Fruit fly (Drosophila melanogaster): ENCODE measurements around the gene Caf1-180.

The Caf1-180 gene

dm6 chrX:8579875-8580274 lies 26.2 kb downstream of the Caf1-180 start:
- TF ChIP-seq Taf1 (GFP tag; IDR thresholded peaks at IDR 0.05) (no peak), Dref (GFP tag; IDR thresholded peaks at IDR 0.05) (no peak), CG12769 (tag; optimal IDR thresholded peaks at IDR 0.05) (no peak), Poxn (GFP tag; IDR thresholded peaks at IDR 0.05) (no peak), Side (GFP tag; optimal IDR thresholded peaks at IDR 0.05) (no peak), CG8944 (GFP tag; optimal IDR thresholded peaks at IDR 0.05) (no peak), CG15514 (GFP tag; optimal IDR thresholded peaks at IDR 0.05) (no peak), sd (tag; optimal IDR thresholded peaks at IDR 0.05) (peak; percentile 22), chinmo (GFP tag; IDR thresholded peaks at IDR 0.05; ENCODE audit: partially characterized antibody) (0 out of 4 replicates have a peak, but pooled peaks have one; percentile 54), fu2 (GFP tag; optimal IDR thresholded peaks at IDR 0.05) (no peak), Hmr (GFP tag; optimal IDR thresholded peaks at IDR 0.05) (no peak)

- peak; percentile 93 for TF ChIP-seq D19A (tag; optimal IDR thresholded peaks at IDR 0.05)
- peak; percentile 19 for TF ChIP-seq CG7839 (tag; optimal IDR thresholded peaks at IDR 0.05)
- TF ChIP-seq gem (tag; optimal IDR thresholded peaks at IDR 0.05), result peak; percentile 21
- TF ChIP-seq Hr39 (optimal IDR thresholded peaks at IDR 0.05), result no peak
- TF ChIP-seq phol (tag; optimal IDR thresholded peaks at IDR 0.05), result peak; percentile 22
- TF ChIP-seq row (GFP tag; IDR thresholded peaks at IDR 0.05), result 0 out of 3 replicates have a peak, but pooled peaks have one; percentile 13
- TF ChIP-seq CG2712 (tag; optimal IDR thresholded peaks at IDR 0.05), result peak; percentile 16
- peak; percentile 22 for TF ChIP-seq CG11504 (tag; optimal IDR thresholded peaks at IDR 0.05)
- TF ChIP-seq grau (tag; optimal IDR thresholded peaks at IDR 0.05), result peak; percentile 11
- TF ChIP-seq vfl (GFP tag; optimal IDR thresholded peaks at IDR 0.05), result no peak
- TF ChIP-seq CG2678 (tag; optimal IDR thresholded peaks at IDR 0.05), result peak; percentile 2
- peak; percentile 29 for TF ChIP-seq CG18262 (tag; optimal IDR thresholded peaks at IDR 0.05)
- TF ChIP-seq unpg (GFP tag; optimal IDR thresholded peaks at IDR 0.05), result no peak
- peak; percentile 21 for TF ChIP-seq Oli (tag; optimal IDR thresholded peaks at IDR 0.05)
Measured at dm6 chrX:8579097-8579496, 27.0 kb downstream of the Caf1-180 start.

DNA sequence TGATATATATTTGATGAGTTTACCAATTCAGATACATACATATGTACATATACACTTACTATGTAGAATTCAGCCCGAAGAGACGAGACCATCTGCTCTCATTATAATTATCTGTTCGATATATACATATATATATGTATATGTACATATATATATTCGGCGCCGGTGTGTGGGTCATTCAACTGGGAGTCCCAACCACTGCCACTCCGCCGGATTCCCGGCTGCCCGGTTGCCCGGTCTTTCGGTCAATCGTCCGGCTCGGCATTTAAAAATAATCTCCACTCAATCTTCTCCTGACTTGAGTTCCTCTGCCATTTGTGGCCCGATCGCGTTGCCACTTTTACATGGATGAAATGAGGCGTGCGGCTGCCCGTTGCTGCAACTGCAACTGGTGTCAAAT lies 29.4 kb downstream of the Caf1-180 start:
- TF ChIP-seq mirr (GFP tag; optimal IDR thresholded peaks at IDR 0.05) (no peak), CG2202 (tag; optimal IDR thresholded peaks at IDR 0.05) (no peak), ftz-f1 (GFP tag; optimal IDR thresholded peaks at IDR 0.05) (no peak), HLH4C (GFP tag; IDR thresholded peaks at IDR 0.05; ENCODE audit: partially characterized antibody) (no peak), CG14667 (GFP tag; IDR thresholded peaks at IDR 0.05) (no peak), sens (GFP tag) (peak; percentile 33), crc (GFP tag; optimal IDR thresholded peaks at IDR 0.05) (no peak), kah (GFP tag; optimal IDR thresholded peaks at IDR 0.05) (peak; percentile 61), mld (GFP tag; IDR thresholded peaks at IDR 0.05; ENCODE audit: partially characterized antibody) (no peak), CG12769 (tag; optimal IDR thresholded peaks at IDR 0.05) (peak; percentile 17), CG16779 (GFP tag; IDR thresholded peaks at IDR 0.05) (no peak)

dm6 chrX:8574672-8575350 lies 31.3 kb downstream of the Caf1-180 start:
- TF ChIP-seq CG12071 (GFP tag; optimal IDR thresholded peaks at IDR 0.05), result peak; percentile 4
- TF ChIP-seq Rfx (GFP tag; IDR thresholded peaks at IDR 0.05), result peak; percentile 68
- peak; percentile 15 for TF ChIP-seq sug (tag; optimal IDR thresholded peaks at IDR 0.05)
- peak; percentile 88 for TF ChIP-seq Med (GFP tag)
- peak; percentile 19 for TF ChIP-seq lilli (GFP tag; optimal IDR thresholded peaks at IDR 0.05)
- no peak for TF ChIP-seq pfk (GFP tag; optimal IDR thresholded peaks at IDR 0.05)
- TF ChIP-seq wor (GFP tag; IDR thresholded peaks at IDR 0.05), result no peak
- no peak for TF ChIP-seq CG8290 (GFP tag; optimal IDR thresholded peaks at IDR 0.05)
- TF ChIP-seq CG8290 (tag; optimal IDR thresholded peaks at IDR 0.05), result peak in 1 of 2 experiments; percentile 55
- 0 out of 3 replicates have a peak, but pooled peaks have one; percentile 35 for TF ChIP-seq CG34422 (GFP tag; IDR thresholded peaks at IDR 0.05)
- TF ChIP-seq tx (GFP tag; optimal IDR thresholded peaks at IDR 0.05), result peak; percentile 13
- TF ChIP-seq CG13894 (tag; optimal IDR thresholded peaks at IDR 0.05), result no peak
- no peak for TF ChIP-seq CG2202 (tag; optimal IDR thresholded peaks at IDR 0.05)
- TF ChIP-seq Trl (optimal IDR thresholded peaks at IDR 0.05), result no peak
- peak; percentile 1 for TF ChIP-seq Trl (GFP tag; optimal IDR thresholded peaks at IDR 0.05)
